Worm (Caenorhabditis elegans) whole organism, late embryonic: ENCODE measurements around the gene nimk-1.

Experiments
- C08G9.2 ChIP-seq: sonication (generic microtip); optimal IDR thresholded peaks from 2 replicates; lab custom pipeline; 2016; ENCODE audit warnings: mild to moderate bottlenecking, missing genetic modification characterization, moderate library complexity, missing compliant biosample characterization
- C38D4.7 ChIP-seq: fragments of 200-800 bp; sonication (Bioruptor generic); optimal IDR thresholded peaks from 2 replicates; lab custom pipeline; 2018; ENCODE audit warnings: mild to moderate bottlenecking, missing genetic modification characterization, moderate library complexity, missing compliant biosample characterization
- T23F11.4 ChIP-seq: fragments of 200-800 bp; sonication (Bioruptor generic); optimal IDR thresholded peaks from 2 replicates; lab custom pipeline; 2018; ENCODE audit warnings: mild to moderate bottlenecking, missing genetic modification characterization, missing compliant biosample characterization
- Y22D7AL.16 ChIP-seq: sonication (generic microtip); optimal IDR thresholded peaks from 2 replicates; lab custom pipeline; 2016; ENCODE audit warnings: missing genetic modification characterization, missing compliant biosample characterization
- ceh-19 ChIP-seq: fragments of 200-800 bp; sonication (Bioruptor generic); optimal IDR thresholded peaks from 2 replicates; lab custom pipeline; 2018; ENCODE audit warnings: mild to moderate bottlenecking, missing genetic modification characterization, missing compliant biosample characterization
- ceh-2 ChIP-seq: sonication (generic microtip); optimal IDR thresholded peaks from 2 replicates; lab custom pipeline; 2016; ENCODE audit warnings: missing genotype, missing genetic modification characterization, missing compliant biosample characterization
- ceh-24 ChIP-seq: sonication (generic microtip); optimal IDR thresholded peaks from 2 replicates; lab custom pipeline; 2016; ENCODE audit warnings: mild to moderate bottlenecking, missing genetic modification characterization, missing compliant biosample characterization
- ceh-30 ChIP-seq: fragments of 150-350 bp; optimal IDR thresholded peaks from 2 replicates; lab custom pipeline; 2014; ENCODE audit warnings: missing biosample characterization, missing genetic modification characterization
- ceh-34 ChIP-seq: sonication (generic microtip); optimal IDR thresholded peaks from 2 replicates; lab custom pipeline; 2016; ENCODE audit warnings: mild to moderate bottlenecking, missing genetic modification characterization, missing compliant biosample characterization
- ceh-45 ChIP-seq: fragments of 200-800 bp; sonication (Bioruptor generic); IDR thresholded peaks from 2 replicates; pipeline ENCODE4 v1.3.6; 2022; ENCODE audit warnings: missing genetic modification reagents, missing genetic modification characterization, missing compliant biosample characterization
- ceh-9 ChIP-seq: sonication (generic microtip); optimal IDR thresholded peaks from 2 replicates; lab custom pipeline; 2016; ENCODE audit warnings: mild to moderate bottlenecking, missing genetic modification characterization, inconsistent platforms, missing compliant biosample characterization
- dmd-4 ChIP-seq: sonication (generic microtip); optimal IDR thresholded peaks from 2 replicates; lab custom pipeline; 2016; ENCODE audit warnings: borderline replicate concordance, missing genetic modification characterization, missing compliant biosample characterization
- dve-1 ChIP-seq: sonication (generic microtip); optimal IDR thresholded peaks from 2 replicates; lab custom pipeline; 2017; ENCODE audit warnings: antibody characterized with exemption, mild to moderate bottlenecking, missing genetic modification characterization, missing compliant biosample characterization
- ets-4 ChIP-seq: sonication (generic microtip); optimal IDR thresholded peaks from 2 replicates; lab custom pipeline; 2016; ENCODE audit warnings: missing genetic modification characterization, missing compliant biosample characterization
- eyg-1 ChIP-seq: sonication (generic microtip); optimal IDR thresholded peaks from 2 replicates; lab custom pipeline; 2016; ENCODE audit warnings: missing genotype, missing genetic modification characterization, missing compliant biosample characterization
- fax-1 ChIP-seq: sonication (generic microtip); optimal IDR thresholded peaks from 2 replicates; lab custom pipeline; 2016; ENCODE audit warnings: missing genotype, missing genetic modification characterization, missing compliant biosample characterization
- fkh-6 ChIP-seq: sonication (generic microtip); optimal IDR thresholded peaks from 2 replicates; lab custom pipeline; 2016; ENCODE audit warnings: missing genetic modification characterization, missing compliant biosample characterization
- hlh-30 ChIP-seq: sonication (generic microtip); optimal IDR thresholded peaks from 2 replicates; lab custom pipeline; 2017; ENCODE audit warnings: antibody characterized with exemption, missing genetic modification characterization, missing compliant biosample characterization; ENCODE audit not compliant: insufficient read depth
- hlh-6 ChIP-seq: sonication (generic microtip); optimal IDR thresholded peaks from 2 replicates; lab custom pipeline; 2016; ENCODE audit warnings: missing genotype, missing genetic modification characterization, missing compliant biosample characterization
- hlh-8 ChIP-seq: sonication (generic microtip); optimal IDR thresholded peaks from 2 replicates; lab custom pipeline; 2016; ENCODE audit warnings: missing genotype, missing genetic modification characterization, missing compliant biosample characterization
- lim-6 ChIP-seq: sonication (generic microtip); optimal IDR thresholded peaks from 2 replicates; lab custom pipeline; 2016; ENCODE audit warnings: missing genetic modification characterization, missing compliant biosample characterization
- madf-2 ChIP-seq: sonication (generic microtip); optimal IDR thresholded peaks from 2 replicates; lab custom pipeline; 2017; ENCODE audit warnings: missing genetic modification characterization, missing compliant biosample characterization
- mec-3 ChIP-seq: sonication (generic microtip); optimal IDR thresholded peaks from 2 replicates; lab custom pipeline; 2016; ENCODE audit warnings: borderline replicate concordance, missing genetic modification characterization, missing compliant biosample characterization
- nhr-11 ChIP-seq: fragments of 150-350 bp; optimal IDR thresholded peaks from 2 replicates; lab custom pipeline; 2014; ENCODE audit warnings: missing biosample characterization, missing genetic modification characterization
- pag-3 ChIP-seq: sonication (generic microtip); optimal IDR thresholded peaks from 2 replicates; lab custom pipeline; 2016; ENCODE audit warnings: missing compliant biosample characterization, missing genetic modification characterization, borderline replicate concordance
- pat-9 ChIP-seq: fragments of 200-800 bp; sonication (Bioruptor generic); optimal IDR thresholded peaks from 2 replicates; lab custom pipeline; 2018; ENCODE audit warnings: mild to moderate bottlenecking, missing genetic modification characterization, moderate library complexity, missing compliant biosample characterization
- pha-2 ChIP-seq: sonication (generic microtip); optimal IDR thresholded peaks from 2 replicates; lab custom pipeline; 2017; ENCODE audit warnings: mild to moderate bottlenecking, missing genetic modification characterization, missing compliant biosample characterization
- pros-1 ChIP-seq: fragments of 150-350 bp; optimal IDR thresholded peaks from 2 replicates; lab custom pipeline; 2014; ENCODE audit warnings: missing biosample characterization, missing genetic modification reagents, missing genetic modification characterization
- rnt-1 ChIP-seq: sonication (generic microtip); optimal IDR thresholded peaks from 2 replicates; lab custom pipeline; 2016; ENCODE audit warnings: missing genetic modification characterization, missing compliant biosample characterization
- sdc-2 ChIP-seq: sonication (generic microtip); optimal IDR thresholded peaks from 2 replicates; lab custom pipeline; 2016; ENCODE audit warnings: missing genotype, missing genetic modification characterization, missing compliant biosample characterization
- sox-2 ChIP-seq: fragments of 200-800 bp; sonication (Bioruptor generic); IDR thresholded peaks from 2 replicates; pipeline ENCODE4 v1.3.6; 2022; ENCODE audit warnings: missing genetic modification reagents, missing genetic modification characterization, missing compliant biosample characterization
- sox-4 ChIP-seq: sonication (generic microtip); optimal IDR thresholded peaks from 2 replicates; lab custom pipeline; 2017; ENCODE audit warnings: mild to moderate bottlenecking, missing genetic modification characterization, inconsistent platforms, missing compliant biosample characterization
- tbx-2 ChIP-seq: sonication (generic microtip); optimal IDR thresholded peaks from 2 replicates; lab custom pipeline; 2016; ENCODE audit warnings: missing genetic modification characterization, missing compliant biosample characterization
- ttx-3 ChIP-seq: sonication (generic microtip); optimal IDR thresholded peaks from 2 replicates; lab custom pipeline; 2016; ENCODE audit warnings: missing genetic modification reagents, missing genetic modification characterization, missing compliant biosample characterization
- unc-3 ChIP-seq, 2 experiments: fragments of 200-800 bp in 1 of 2; sonication (Bioruptor generic) in 1 of 2; sonication (generic microtip) in 1 of 2; conservative IDR thresholded peaks in 1 of 2; optimal IDR thresholded peaks in 1 of 2; 2 replicates each; pipeline versions ENCODE4 v1.3.6 to Lab custom; 2016 to 2022; ENCODE audit warnings: missing compliant biosample characterization in 2 of 2, missing genetic modification characterization in 2 of 2, missing genetic modification reagents in 1 of 2
- unc-42 ChIP-seq: sonication (generic microtip); optimal IDR thresholded peaks from 2 replicates; lab custom pipeline; 2016; ENCODE audit warnings: missing genotype, missing genetic modification characterization, missing compliant biosample characterization
- unc-55 ChIP-seq: sonication (generic microtip); optimal IDR thresholded peaks from 2 replicates; lab custom pipeline; 2017; ENCODE audit warnings: missing biosample characterization, missing genetic modification reagents, missing genetic modification characterization

nimk-1 gene

ce11 chrII:12535297-12535803 lies at the start of gene nimk-1:
Gene nimk-1 (plus strand): TSS chrII:12535753.
- no peak for TF ChIP-seq pat-9
- TF ChIP-seq ets-4 (tag; lab: Kevin White, UChicago) = no peak
- TF ChIP-seq ceh-30 (tag; lab: Kevin White, UChicago) = no peak
- TF ChIP-seq ceh-34 (tag; lab: Kevin White, UChicago) = no peak
- TF ChIP-seq ceh-2 (tag; lab: Kevin White, UChicago) = no peak
- no peak for TF ChIP-seq pros-1 (tag; lab: Kevin White, UChicago)
- TF ChIP-seq C38D4.7 = no peak
- no peak for TF ChIP-seq sdc-2 (tag; lab: Kevin White, UChicago)
- TF ChIP-seq mec-3 (tag; lab: Kevin White, UChicago) = no peak
- TF ChIP-seq unc-3 (GFP tag; conservative IDR thresholded peaks at IDR 0.05; lab: Robert Waterston, UW) = no peak
- TF ChIP-seq unc-3 (tag; optimal IDR thresholded peaks at IDR 0.05; lab: Kevin White, UChicago) = no peak
- TF ChIP-seq dve-1 (tag; lab: Kevin White, UChicago) = no peak

- TF ChIP-seq ceh-30 (tag; lab: Kevin White, UChicago) (no peak), ttx-3 (no peak), unc-42 (tag; lab: Kevin White, UChicago) (no peak), C08G9.2 (no peak), C38D4.7 (no peak), ceh-19 (GFP tag; lab: Kevin White, UChicago) (no peak), sox-2 (GFP tag; lab: Robert Waterston, UW) (no peak), madf-2 (tag; lab: Kevin White, UChicago) (no peak), pha-2 (no peak), rnt-1 (tag; lab: Kevin White, UChicago) (no peak), sdc-2 (tag; lab: Kevin White, UChicago) (no peak), lim-6 (tag; lab: Kevin White, UChicago) (no peak), pat-9 (no peak), eyg-1 (tag; lab: Kevin White, UChicago) (no peak), ceh-34 (tag; lab: Kevin White, UChicago) (no peak)
- TF ChIP-seq, all 69 proteins: peak for 0
Observed at ce11 chrII:12488810-12489209, 46.7 kb upstream of the nimk-1 start.

DNA sequence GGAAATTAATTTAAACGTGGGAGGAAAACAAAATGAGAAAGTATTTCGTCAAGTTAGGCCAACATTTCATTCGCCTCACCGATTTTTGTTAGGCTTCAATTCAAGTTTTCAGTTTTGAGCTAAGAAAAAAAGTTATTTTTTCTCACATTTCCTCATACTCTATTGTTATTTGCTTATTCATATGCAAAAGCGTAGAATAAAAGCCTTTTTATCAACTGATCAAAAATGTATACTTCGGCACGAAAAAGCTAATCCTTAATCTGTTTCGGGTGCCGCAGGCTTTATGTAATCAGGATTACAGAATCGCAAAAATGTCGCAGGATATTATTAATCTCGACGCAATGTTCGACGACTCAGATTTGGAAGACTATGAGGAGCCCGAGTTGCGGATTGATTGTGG lies 45.6 kb upstream of the nimk-1 start, which contains the start of gene T21B4.15:
TSS of gene T21B4.15 (plus strand) at position 301 of the 400 bp plus-strand sequence.
- TF ChIP-seq pag-3 (no peak), ceh-45 (GFP tag; lab: Robert Waterston, UW) (no peak), dmd-4 (tag; lab: Kevin White, UChicago) (no peak), unc-55 (no peak), hlh-8 (tag; lab: Kevin White, UChicago) (no peak), eyg-1 (tag; lab: Kevin White, UChicago) (no peak), madf-2 (tag; lab: Kevin White, UChicago) (no peak), pros-1 (tag; lab: Kevin White, UChicago) (no peak), ceh-24 (tag; lab: Kevin White, UChicago) (no peak), Y22D7AL.16 (tag; lab: Kevin White, UChicago) (no peak), pha-2 (no peak), tbx-2 (tag; lab: Kevin White, UChicago) (no peak), fkh-6 (tag; lab: Kevin White, UChicago) (no peak), C38D4.7 (no peak), ceh-9 (tag; lab: Kevin White, UChicago) (no peak), sox-4 (tag; lab: Kevin White, UChicago) (no peak), hlh-6 (tag; lab: Kevin White, UChicago) (no peak), T23F11.4 (no peak), fax-1 (tag; lab: Kevin White, UChicago) (no peak)

DNA sequence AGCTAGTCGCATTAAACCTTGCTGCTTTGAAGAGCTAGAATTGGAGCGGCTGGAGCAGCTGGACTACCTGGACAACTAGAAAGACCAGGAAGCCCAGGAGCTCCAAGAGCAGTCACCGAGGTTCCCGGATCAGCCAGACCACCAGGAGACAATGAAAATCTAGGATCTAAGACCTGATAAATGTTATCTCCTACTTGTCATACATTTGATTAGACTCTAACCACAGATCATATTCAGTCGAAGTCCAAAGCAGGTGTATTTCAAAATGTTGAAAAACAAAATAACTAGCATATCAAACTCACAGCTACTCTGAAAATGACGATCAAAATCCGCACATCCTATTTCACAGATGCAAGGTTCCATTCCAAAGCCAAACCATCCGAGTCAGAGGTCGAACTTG lies 43.6 kb upstream of the nimk-1 start, which contains the start of gene srz-6:
TSS of gene srz-6 (plus strand) at position 301 of the 400 bp plus-strand sequence.
- TF ChIP-seq fax-1 (tag; lab: Kevin White, UChicago) (no peak), sdc-2 (tag; lab: Kevin White, UChicago) (no peak), nhr-11 (tag; lab: Kevin White, UChicago) (no peak), hlh-30 (tag; lab: Kevin White, UChicago) (no peak), ceh-9 (tag; lab: Kevin White, UChicago) (no peak), rnt-1 (tag; lab: Kevin White, UChicago) (no peak), lim-6 (tag; lab: Kevin White, UChicago) (no peak)
- TF ChIP-seq, all 69 proteins: peak for 0
